Fruit fly (Drosophila melanogaster) whole organism, embryonic: Measurements from ENCODE around the gene CG7914.
A peak's percentile ranks its signal among the peaks of the same experiment; 100 is the strongest.

Experiments used
- ATbp ChIP-seq: fragments of 200-800 bp; sonication (Bioruptor generic); optimal IDR thresholded peaks from 2 replicates; lab custom pipeline; 2017; ENCODE audit warnings: missing biosample characterization, mild to moderate bottlenecking, missing genetic modification characterization, missing genetic modification reagents
- Aef1 ChIP-seq: fragments of 200-800 bp; sonication (Bioruptor generic); IDR thresholded peaks from 3 replicates; pipeline ENCODE4 v1.3.6; 2022; ENCODE audit warnings: missing biosample characterization, missing genetic modification characterization
- Bgb ChIP-seq: fragments of 200-800 bp; sonication (Bioruptor generic); IDR thresholded peaks from 2 replicates; pipeline ENCODE4 v1.3.6; 2022; ENCODE audit warnings: missing biosample characterization, missing genetic modification characterization; ENCODE audit not compliant: partially characterized antibody
- CG11398 ChIP-seq: fragments of 200-800 bp; sonication (Bioruptor generic); optimal IDR thresholded peaks from 2 replicates; lab custom pipeline; 2016; ENCODE audit warnings: missing biosample characterization, missing genetic modification characterization
- CG12236 ChIP-seq: fragments of 200-800 bp; sonication (Bioruptor generic); optimal IDR thresholded peaks from 2 replicates; lab custom pipeline; 2016; ENCODE audit warnings: missing biosample characterization, missing genetic modification characterization
- CG12391 ChIP-seq: fragments of 200-800 bp; sonication (Bioruptor generic); optimal IDR thresholded peaks from 3 replicates; lab custom pipeline; 2018; ENCODE audit warnings: missing biosample characterization, mild to moderate bottlenecking, missing genetic modification characterization, moderate library complexity
- CG13894 ChIP-seq: fragments of 200-800 bp; sonication (Bioruptor generic); optimal IDR thresholded peaks from 3 replicates; lab custom pipeline; 2018; ENCODE audit warnings: missing biosample characterization, mild to moderate bottlenecking, missing genetic modification characterization, moderate library complexity
- CG15011 ChIP-seq: fragments of 200-800 bp; sonication (Bioruptor generic); optimal IDR thresholded peaks from 3 replicates; lab custom pipeline; 2018; ENCODE audit warnings: missing biosample characterization, mild to moderate bottlenecking, missing genetic modification characterization
- CG1603 ChIP-seq: fragments of 200-800 bp; sonication (Bioruptor generic); optimal IDR thresholded peaks from 2 replicates; lab custom pipeline; 2019; ENCODE audit warnings: missing biosample characterization, mild to moderate bottlenecking, missing genetic modification characterization, moderate library complexity
- CG16863 ChIP-seq: fragments of 200-800 bp; sonication (Bioruptor generic); optimal IDR thresholded peaks from 3 replicates; lab custom pipeline; 2016; ENCODE audit warnings: missing biosample characterization, missing genetic modification characterization
- CG17385 ChIP-seq: fragments of 200-800 bp; sonication (Bioruptor generic); optimal IDR thresholded peaks from 3 replicates; lab custom pipeline; 2018; ENCODE audit warnings: missing biosample characterization, mild to moderate bottlenecking, missing genetic modification characterization
- CG5245 ChIP-seq: fragments of 200-800 bp; sonication (Bioruptor generic); optimal IDR thresholded peaks from 3 replicates; lab custom pipeline; 2016; ENCODE audit warnings: missing biosample characterization, missing genetic modification characterization
- CG6791 ChIP-seq: fragments of 200-800 bp; sonication (Bioruptor generic); IDR thresholded peaks from 3 replicates; pipeline ENCODE4 v1.3.6; 2022; ENCODE audit warnings: missing biosample characterization, missing genetic modification characterization; ENCODE audit not compliant: partially characterized antibody
- CG7839 ChIP-seq: fragments of 200-800 bp; sonication (Bioruptor generic); optimal IDR thresholded peaks from 3 replicates; lab custom pipeline; 2018; ENCODE audit warnings: missing biosample characterization, mild to moderate bottlenecking, missing genetic modification characterization, moderate library complexity
- CG8359 ChIP-seq: fragments of 200-800 bp; sonication (Bioruptor generic); optimal IDR thresholded peaks from 2 replicates; lab custom pipeline; 2017; ENCODE audit warnings: missing biosample characterization, mild to moderate bottlenecking, missing genetic modification characterization, borderline replicate concordance
- CG9727 ChIP-seq: fragments of 200-800 bp; sonication (Bioruptor generic); optimal IDR thresholded peaks from 3 replicates; lab custom pipeline; 2017; ENCODE audit warnings: missing biosample characterization, mild to moderate bottlenecking, missing genetic modification characterization
- CoRest ChIP-seq: fragments of 200-800 bp; sonication (Bioruptor generic); optimal IDR thresholded peaks from 3 replicates; lab custom pipeline; 2018; ENCODE audit warnings: missing biosample characterization, mild to moderate bottlenecking, missing genetic modification characterization, moderate library complexity
- Ets65A ChIP-seq: fragments of 200-800 bp; sonication (Bioruptor generic); peaks from one replicate; lab custom pipeline; 2016; ENCODE audit warnings: missing biosample characterization, missing genetic modification characterization
- Hand ChIP-seq: fragments of 200-800 bp; sonication (Bioruptor generic); optimal IDR thresholded peaks from 2 replicates; lab custom pipeline; 2017; ENCODE audit warnings: mild to moderate bottlenecking, missing biosample characterization, missing genetic modification reagents, missing genetic modification characterization
- Hr51 ChIP-seq, 2 experiments: fragments of 200-800 bp; sonication (Bioruptor generic); optimal IDR thresholded peaks; 2 replicates in 1 of 2; 3 replicates in 1 of 2; lab custom pipeline; 2016 to 2018; ENCODE audit warnings: missing biosample characterization in 2 of 2, missing genetic modification characterization in 2 of 2, mild to moderate bottlenecking in 1 of 2, moderate library complexity in 1 of 2
- Med ChIP-seq: fragments of 200-800 bp; sonication (Bioruptor generic); peaks from one replicate; lab custom pipeline; 2016; ENCODE audit warnings: missing biosample characterization, missing genetic modification characterization, mild to moderate bottlenecking, inconsistent platforms, moderate library complexity
- Oli ChIP-seq: fragments of 200-800 bp; sonication (Bioruptor generic); optimal IDR thresholded peaks from 2 replicates; lab custom pipeline; 2018; ENCODE audit warnings: missing biosample characterization, mild to moderate bottlenecking, missing genetic modification characterization, moderate library complexity
- Optix ChIP-seq: fragments of 200-800 bp; sonication (Bioruptor generic); IDR thresholded peaks from 3 replicates; pipeline ENCODE4 v1.3.6; 2022; ENCODE audit warnings: missing biosample characterization, missing genetic modification characterization
- PHDP ChIP-seq: fragments of 200-800 bp; sonication (Bioruptor generic); optimal IDR thresholded peaks from 3 replicates; lab custom pipeline; 2018; ENCODE audit warnings: missing biosample characterization, mild to moderate bottlenecking, missing genetic modification characterization, moderate library complexity
- Pdp1 ChIP-seq, 2 experiments: fragments of 200-800 bp; sonication (Bioruptor generic); optimal IDR thresholded peaks; 3 replicates each; lab custom pipeline; 2016; ENCODE audit warnings: missing biosample characterization in 2 of 2, missing genetic modification characterization in 2 of 2, mild to moderate bottlenecking in 1 of 2, moderate library complexity in 1 of 2
- Sox102F ChIP-seq: fragments of 200-800 bp; sonication (Bioruptor generic); optimal IDR thresholded peaks from 2 replicates; lab custom pipeline; 2018; ENCODE audit warnings: missing biosample characterization, mild to moderate bottlenecking, missing genetic modification characterization, moderate library complexity
- Stat92E ChIP-seq, 3 experiments: fragments of >200 bp in 2 of 3; fragments of 200-800 bp in 1 of 3; sonication (Bioruptor generic) in 1 of 3; optimal IDR thresholded peaks; 2 replicates each; lab custom pipeline; 2017 to 2019; ENCODE audit warnings: missing biosample characterization in 3 of 3, missing genetic modification characterization in 3 of 3, mild to moderate bottlenecking in 1 of 3, moderate library complexity in 1 of 3
- Xbp1 ChIP-seq: fragments of 200-800 bp; sonication (Bioruptor generic); optimal IDR thresholded peaks from 3 replicates; lab custom pipeline; 2016; ENCODE audit warnings: missing biosample characterization, mild to moderate bottlenecking, missing genetic modification characterization
- Xrp1 ChIP-seq: fragments of 200-800 bp; sonication (Bioruptor generic); IDR thresholded peaks from 2 replicates; pipeline ENCODE4 v1.3.6; 2022; ENCODE audit warnings: missing biosample characterization, missing genetic modification characterization
- abd-A ChIP-seq: fragments of 200-800 bp; sonication (Bioruptor generic); optimal IDR thresholded peaks from 3 replicates; lab custom pipeline; 2019; ENCODE audit warnings: missing biosample characterization, mild to moderate bottlenecking, missing genetic modification characterization, moderate library complexity
- bbx ChIP-seq: fragments of 200-800 bp; sonication (Bioruptor generic); IDR thresholded peaks from 2 replicates; pipeline ENCODE4 v1.3.6; 2022; ENCODE audit warnings: missing biosample characterization, missing genetic modification characterization; ENCODE audit not compliant: partially characterized antibody
- bsh ChIP-seq, 2 experiments: fragments of 200-800 bp; sonication (Bioruptor generic); optimal IDR thresholded peaks; 2 replicates each; lab custom pipeline; 2017 to 2018; ENCODE audit warnings: mild to moderate bottlenecking in 2 of 2, missing biosample characterization in 2 of 2, missing genetic modification characterization in 2 of 2, moderate library complexity in 1 of 2
- dmrt99B ChIP-seq: fragments of 200-800 bp; sonication (Bioruptor generic); optimal IDR thresholded peaks from 2 replicates; lab custom pipeline; 2018; ENCODE audit warnings: missing biosample characterization, mild to moderate bottlenecking, missing genetic modification characterization, moderate library complexity
- dpn ChIP-seq, 2 experiments: fragments of 200-800 bp; sonication (Bioruptor generic); optimal IDR thresholded peaks; 3 replicates each; lab custom pipeline; 2016; ENCODE audit warnings: missing biosample characterization in 2 of 2, missing genetic modification characterization in 2 of 2
- fd64A ChIP-seq: fragments of 200-800 bp; sonication (Bioruptor generic); optimal IDR thresholded peaks from 3 replicates; lab custom pipeline; 2018; ENCODE audit warnings: missing biosample characterization, mild to moderate bottlenecking, missing genetic modification characterization
- gem ChIP-seq: fragments of 200-800 bp; sonication (Bioruptor generic); optimal IDR thresholded peaks from 2 replicates; lab custom pipeline; 2019; ENCODE audit warnings: missing biosample characterization, mild to moderate bottlenecking, missing genetic modification characterization, moderate library complexity
- grau ChIP-seq: fragments of 200-800 bp; optimal IDR thresholded peaks from 3 replicates; lab custom pipeline; 2019; ENCODE audit warnings: missing biosample characterization, mild to moderate bottlenecking, missing genetic modification characterization, moderate library complexity
- hkb ChIP-seq, 2 experiments: fragments of 200-800 bp in 1 of 2; fragments of >200 bp in 1 of 2; sonication (Bioruptor generic) in 1 of 2; IDR thresholded peaks in 1 of 2; optimal IDR thresholded peaks in 1 of 2; 2 replicates each; pipeline versions ENCODE4 v1.3.6 to Lab custom; 2017 to 2022; ENCODE audit warnings: missing biosample characterization in 1 of 2, missing genetic modification characterization in 1 of 2
- nom ChIP-seq: fragments of 200-800 bp; sonication (Bioruptor generic); optimal IDR thresholded peaks from 2 replicates; lab custom pipeline; 2017; ENCODE audit warnings: missing biosample characterization, missing genetic modification characterization, mild to moderate bottlenecking, moderate library complexity, missing genetic modification reagents
- ranshi ChIP-seq: fragments of 200-800 bp; sonication (Bioruptor generic); IDR thresholded peaks from 2 replicates; pipeline ENCODE4 v1.3.6; 2022; ENCODE audit warnings: missing biosample characterization, missing genetic modification characterization
- row ChIP-seq: fragments of 200-800 bp; sonication (Bioruptor generic); IDR thresholded peaks from 3 replicates; pipeline ENCODE4 v1.3.6; 2022; ENCODE audit warnings: missing biosample characterization, missing genetic modification characterization
- sens ChIP-seq: fragments of 200-800 bp; sonication (Bioruptor generic); peaks from one replicate; lab custom pipeline; 2016; ENCODE audit warnings: missing biosample characterization, missing genetic modification characterization
- seq ChIP-seq: fragments of 200-800 bp; sonication (Bioruptor generic); IDR thresholded peaks from 2 replicates; pipeline ENCODE4 v1.3.6; 2022; ENCODE audit warnings: missing biosample characterization, missing genetic modification characterization
- so ChIP-seq: fragments of 200-800 bp; sonication (Bioruptor generic); IDR thresholded peaks from 3 replicates; pipeline ENCODE4 v1.3.6; 2022; ENCODE audit warnings: missing biosample characterization, missing genetic modification characterization
- trem ChIP-seq: fragments of 200-800 bp; optimal IDR thresholded peaks from 3 replicates; lab custom pipeline; 2019; ENCODE audit warnings: missing biosample characterization, mild to moderate bottlenecking, missing genetic modification characterization, moderate library complexity
- ttk ChIP-seq: fragments of 200-800 bp; sonication (Bioruptor generic); IDR thresholded peaks from 2 replicates; pipeline ENCODE4 v2.1.2; 2022; ENCODE audit warnings: missing biosample characterization, missing genetic modification characterization
- tx ChIP-seq: fragments of 200-800 bp; sonication (Bioruptor generic); optimal IDR thresholded peaks from 2 replicates; lab custom pipeline; 2016; ENCODE audit warnings: missing biosample characterization, missing genetic modification characterization

Gene CG7914

DNA sequence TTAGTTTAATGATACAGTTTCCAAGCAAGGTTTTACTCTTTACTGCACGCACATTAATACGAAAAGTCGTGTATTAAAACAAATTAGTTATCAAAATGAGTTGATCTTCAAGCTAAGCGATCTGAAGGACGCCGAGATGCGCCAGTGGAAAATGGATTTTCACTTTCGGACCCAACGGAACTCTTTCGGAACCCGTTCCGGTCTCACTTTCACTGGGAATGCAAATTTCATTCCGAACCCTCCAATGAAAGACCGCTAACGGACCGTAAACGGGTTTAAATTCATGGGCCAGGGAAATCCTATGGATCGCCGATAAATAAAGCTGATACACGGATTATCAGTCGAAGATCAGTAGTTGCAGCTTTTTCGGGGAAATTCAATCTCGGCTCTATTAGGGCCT is 29.8 kb downstream of the CG7914 start (continued):
- 0 out of 3 replicates have a peak, but pooled peaks have one; percentile 22 for TF ChIP-seq CG6791 (GFP tag; lab: Robert Waterston, UW)
- no peak for TF ChIP-seq CG16863
- no peak for TF ChIP-seq Stat92E (GFP tag; optimal IDR thresholded peaks at IDR 0.05; lab: Kevin White, UChicago)
- no peak for TF ChIP-seq CG9727
- no peak for TF ChIP-seq fd64A (GFP tag; lab: Kevin White, UChicago)
- TF ChIP-seq hkb (optimal IDR thresholded peaks at IDR 0.05; lab: Kevin White, UChicago), result no peak
- no peak for TF ChIP-seq hkb (GFP tag; IDR thresholded peaks at IDR 0.05; lab: Robert Waterston, UW)
- no peak for TF ChIP-seq abd-A
- peak; percentile 45 for TF ChIP-seq sens (GFP tag; lab: Kevin White, UChicago)
- no peak for TF ChIP-seq seq (GFP tag; lab: Robert Waterston, UW)
- no peak for TF ChIP-seq CG5245
- TF ChIP-seq CG15011 (GFP tag; lab: Kevin White, UChicago), result no peak
- no peak for TF ChIP-seq ttk (GFP tag; lab: Robert Waterston, UW)
- TF ChIP-seq trem, result no peak
- TF ChIP-seq so (GFP tag; lab: Robert Waterston, UW), result no peak
- no peak for TF ChIP-seq ranshi (GFP tag; lab: Robert Waterston, UW)
- TF ChIP-seq Aef1 (GFP tag; lab: Robert Waterston, UW), result no peak
- no peak for TF ChIP-seq nom (GFP tag; lab: Kevin White, UChicago)
- TF ChIP-seq Optix (GFP tag; lab: Robert Waterston, UW), result no peak

DNA sequence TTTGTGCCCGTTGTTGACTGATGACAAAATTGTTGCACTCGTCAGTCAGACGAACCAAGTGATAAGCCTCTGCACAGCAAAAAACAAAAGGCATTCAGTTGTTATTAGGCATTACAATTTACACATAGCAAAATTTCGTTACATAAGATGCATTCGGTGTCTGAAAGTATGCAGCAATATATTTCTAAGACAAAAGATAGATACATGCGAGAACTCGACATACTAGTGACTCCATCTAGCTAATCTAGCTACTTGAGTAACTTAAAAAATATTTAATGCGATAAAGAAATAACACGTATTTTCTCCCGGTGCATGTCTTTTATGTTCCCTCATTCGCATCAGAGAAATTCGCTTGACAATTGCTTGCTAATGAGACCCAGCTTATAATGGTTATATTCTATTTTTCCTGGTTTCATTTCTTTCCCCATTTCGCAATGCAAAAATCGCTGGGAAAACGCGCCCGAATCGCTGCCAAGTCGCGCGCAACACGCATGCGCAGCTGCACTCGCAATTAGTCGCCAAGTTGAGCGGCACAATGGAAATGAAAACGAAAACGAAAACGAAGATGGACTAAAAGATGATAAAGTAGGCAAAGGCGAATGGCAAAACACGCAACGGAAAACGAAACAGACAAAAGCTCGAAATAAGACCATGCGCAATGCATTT is 30.9 kb downstream of the CG7914 start:
- TF ChIP-seq CG11398 (no peak), bsh (GFP tag; optimal IDR thresholded peaks at IDR 0.05; lab: Kevin White, UChicago) (peak in 1 of 2 experiments; percentile 35), gem (tag; lab: Kevin White, UChicago) (peak; percentile 53), Med (GFP tag; lab: Kevin White, UChicago) (peak; percentile 87), CoRest (tag; lab: Kevin White, UChicago) (peak; percentile 19), Hr51 (GFP tag; optimal IDR thresholded peaks at IDR 0.05; lab: Kevin White, UChicago) (peak in 1 of 2 experiments; percentile 47), dpn (GFP tag; optimal IDR thresholded peaks at IDR 0.05; lab: Kevin White, UChicago) (peak in 1 of 2 experiments; percentile 0), CG13894 (tag; lab: Kevin White, UChicago) (no peak), CG17385 (peak; percentile 28), nom (GFP tag; lab: Kevin White, UChicago) (peak; percentile 19), CG8359 (GFP tag; lab: Kevin White, UChicago) (peak; percentile 99), CG12391 (tag; lab: Kevin White, UChicago) (peak; percentile 38), Hand (GFP tag; lab: Kevin White, UChicago) (no peak), CG12236 (GFP tag; lab: Kevin White, UChicago) (no peak), Sox102F (peak; percentile 57), ATbp (GFP tag; lab: Kevin White, UChicago) (peak; percentile 9), Bgb (no peak), tx (GFP tag; lab: Kevin White, UChicago) (no peak), Ets65A (GFP tag; lab: Kevin White, UChicago) (peak; percentile 87), grau (tag; lab: Kevin White, UChicago) (peak; percentile 19), Xrp1 (GFP tag; lab: Robert Waterston, UW) (no peak), Oli (tag; lab: Kevin White, UChicago) (peak; percentile 35), CG1603 (tag; lab: Kevin White, UChicago) (peak; percentile 50), Xbp1 (GFP tag; lab: Kevin White, UChicago) (no peak), dmrt99B (peak; percentile 32), CG7839 (tag; lab: Kevin White, UChicago) (peak; percentile 44), PHDP (tag; lab: Kevin White, UChicago) (peak; percentile 19), bbx (0 out of 2 replicates have a peak, but pooled peaks have one; percentile 20), row (GFP tag; lab: Robert Waterston, UW) (peak; percentile 30; the same call in 1 of the 3 replicates), Pdp1 (GFP tag; optimal IDR thresholded peaks at IDR 0.05; lab: Kevin White, UChicago) (peak in 1 of 2 experiments; percentile 89)
